Worm (Caenorhabditis elegans) whole organism, young adult: ENCODE data around the gene sto-1.

Experiments used
- B0336.3 ChIP-seq: fragments of 200-800 bp; sonication (Bioruptor generic); IDR thresholded peaks from 2 replicates; pipeline ENCODE4 v1.3.6; 2022; ENCODE audit warnings: missing genetic modification characterization, missing compliant biosample characterization
- C17E4.6 ChIP-seq: fragments of 200-800 bp; sonication (Bioruptor generic); IDR thresholded peaks from 2 replicates; pipeline ENCODE4 v1.3.6; 2022; ENCODE audit warnings: missing genetic modification reagents, missing genetic modification characterization, missing compliant biosample characterization
- F22D6.2 ChIP-seq: sonication (generic microtip); optimal IDR thresholded peaks from 2 replicates; lab custom pipeline; 2016; ENCODE audit warnings: mild to moderate bottlenecking, missing genetic modification characterization, missing compliant biosample characterization
- F49E8.2 ChIP-seq: sonication (generic microtip); optimal IDR thresholded peaks from 3 replicates; lab custom pipeline; 2017; ENCODE audit warnings: missing genetic modification characterization, mild to moderate bottlenecking, missing compliant biosample characterization, antibody characterized with exemption, moderate library complexity; ENCODE audit not compliant: insufficient read depth
- F52B5.7 ChIP-seq: sonication (generic microtip); optimal IDR thresholded peaks from 2 replicates; lab custom pipeline; 2016; ENCODE audit warnings: mild to moderate bottlenecking, missing genetic modification characterization, missing compliant biosample characterization
- F55B11.4 ChIP-seq: sonication (generic microtip); optimal IDR thresholded peaks from 2 replicates; lab custom pipeline; 2016; ENCODE audit warnings: missing compliant biosample characterization, missing genetic modification characterization, borderline replicate concordance; ENCODE audit not compliant: insufficient read depth
- K11D2.4 ChIP-seq: fragments of 200-800 bp; sonication (Bioruptor generic); IDR thresholded peaks from 2 replicates; pipeline ENCODE4 v1.3.6; 2022; ENCODE audit warnings: missing genetic modification reagents, missing genetic modification characterization, missing compliant biosample characterization
- T26A5.8 ChIP-seq: sonication (generic microtip); optimal IDR thresholded peaks from 2 replicates; lab custom pipeline; 2016; ENCODE audit warnings: missing genetic modification characterization, missing compliant biosample characterization
- Y53G8AR.9 ChIP-seq: fragments of 200-800 bp; sonication (Bioruptor generic); conservative IDR thresholded peaks from 2 replicates; pipeline ENCODE4 v1.3.6; 2022; ENCODE audit warnings: missing genetic modification reagents, missing genetic modification characterization, missing compliant biosample characterization
- Y95B8A.8 ChIP-seq: fragments of 200-800 bp; sonication (Bioruptor generic); IDR thresholded peaks from 2 replicates; pipeline ENCODE4 v1.3.6; 2022; ENCODE audit warnings: missing genetic modification reagents, missing genetic modification characterization, missing compliant biosample characterization
- ZK185.1 ChIP-seq: sonication (generic microtip); optimal IDR thresholded peaks from 2 replicates; lab custom pipeline; 2016; ENCODE audit warnings: mild to moderate bottlenecking, missing genetic modification characterization, missing compliant biosample characterization; ENCODE audit not compliant: poor library complexity, severe bottlenecking
- akir-1 ChIP-seq: fragments of 200-800 bp; sonication (Bioruptor generic); optimal IDR thresholded peaks from 2 replicates; lab custom pipeline; 2018; ENCODE audit warnings: mild to moderate bottlenecking, missing genetic modification characterization, moderate library complexity, missing compliant biosample characterization
- cebp-1 ChIP-seq, 2 experiments: fragments of 200-800 bp in 1 of 2; sonication (Bioruptor generic) in 1 of 2; sonication (generic microtip) in 1 of 2; IDR thresholded peaks in 1 of 2; optimal IDR thresholded peaks in 1 of 2; 2 replicates each; pipeline versions ENCODE4 v1.3.6 to Lab custom; 2017 to 2022; ENCODE audit warnings: missing compliant biosample characterization in 2 of 2, missing genetic modification characterization in 2 of 2, mild to moderate bottlenecking in 1 of 2, missing genetic modification reagents in 1 of 2, moderate library complexity in 1 of 2
- ceh-100 ChIP-seq: fragments of 200-800 bp; sonication (Bioruptor generic); IDR thresholded peaks from 2 replicates; pipeline ENCODE4 v1.3.6; 2022; ENCODE audit warnings: missing genetic modification reagents, missing genetic modification characterization, missing compliant biosample characterization
- ceh-58 ChIP-seq: fragments of 200-800 bp; sonication (Bioruptor generic); IDR thresholded peaks from 2 replicates; pipeline ENCODE4 v1.3.6; 2022; ENCODE audit warnings: missing genetic modification characterization, missing compliant biosample characterization
- chd-7 ChIP-seq: sonication (generic microtip); optimal IDR thresholded peaks from 2 replicates; lab custom pipeline; 2016; ENCODE audit warnings: mild to moderate bottlenecking, missing genetic modification characterization, moderate library complexity, missing compliant biosample characterization
- die-1 ChIP-seq: sonication (generic microtip); optimal IDR thresholded peaks from 2 replicates; lab custom pipeline; 2016; ENCODE audit warnings: missing genotype, mild to moderate bottlenecking, missing genetic modification characterization, missing compliant biosample characterization
- efl-1 ChIP-seq: fragments of 150-350 bp; optimal IDR thresholded peaks from 2 replicates; lab custom pipeline; 2014; ENCODE audit warnings: missing biosample characterization, missing genetic modification reagents, missing genetic modification characterization
- egl-44 ChIP-seq: fragments of 200-800 bp; sonication (Bioruptor generic); IDR thresholded peaks from 2 replicates; pipeline ENCODE4 v1.3.6; 2022; ENCODE audit warnings: missing genetic modification reagents, missing genetic modification characterization, missing compliant biosample characterization
- egrh-3 ChIP-seq: fragments of 200-800 bp; sonication (Bioruptor generic); IDR thresholded peaks from 2 replicates; pipeline ENCODE4 v1.3.6; 2022; ENCODE audit warnings: missing genetic modification reagents, missing genetic modification characterization, missing compliant biosample characterization
- ets-4 ChIP-seq: fragments of 200-800 bp; sonication (Bioruptor generic); optimal IDR thresholded peaks from 2 replicates; lab custom pipeline; 2018; ENCODE audit warnings: mild to moderate bottlenecking, missing genetic modification characterization, missing compliant biosample characterization
- gei-17 ChIP-seq: fragments of 200-800 bp; sonication (Bioruptor generic); optimal IDR thresholded peaks from 2 replicates; lab custom pipeline; 2018; ENCODE audit warnings: mild to moderate bottlenecking, missing genetic modification characterization, missing compliant biosample characterization
- hmg-1.2 ChIP-seq: fragments of 200-800 bp; sonication (Bioruptor generic); IDR thresholded peaks from 2 replicates; pipeline ENCODE4 v1.3.6; 2022; ENCODE audit warnings: missing genetic modification reagents, missing genetic modification characterization, missing compliant biosample characterization
- hmg-20 ChIP-seq: fragments of 200-800 bp; sonication (Bioruptor generic); IDR thresholded peaks from 2 replicates; pipeline ENCODE4 v1.3.6; 2022; ENCODE audit warnings: missing genetic modification reagents, missing genetic modification characterization, missing compliant biosample characterization
- hrde-1 ChIP-seq: sonication (generic microtip); optimal IDR thresholded peaks from 2 replicates; lab custom pipeline; 2016; ENCODE audit warnings: missing genetic modification characterization, mild to moderate bottlenecking, missing compliant biosample characterization, moderate library complexity, missing genotype, missing genetic modification reagents, borderline replicate concordance
- let-607 ChIP-seq, 2 experiments: fragments of 200-800 bp in 1 of 2; sonication (Bioruptor generic) in 1 of 2; sonication (generic microtip) in 1 of 2; optimal IDR thresholded peaks; 2 replicates each; lab custom pipeline; 2016 to 2018; ENCODE audit warnings: mild to moderate bottlenecking in 2 of 2, missing compliant biosample characterization in 2 of 2, missing genetic modification characterization in 2 of 2, moderate library complexity in 2 of 2, missing genotype in 1 of 2
- lin-54 ChIP-seq: fragments of 200-800 bp; sonication (Bioruptor generic); optimal IDR thresholded peaks from 2 replicates; lab custom pipeline; 2018; ENCODE audit warnings: mild to moderate bottlenecking, missing genetic modification characterization, missing compliant biosample characterization
- lir-1 ChIP-seq: fragments of 200-800 bp; sonication (Bioruptor generic); conservative IDR thresholded peaks from 2 replicates; pipeline ENCODE4 v1.3.6; 2022; ENCODE audit warnings: missing genetic modification reagents, missing genetic modification characterization, missing compliant biosample characterization
- madf-10 ChIP-seq: sonication (generic microtip); optimal IDR thresholded peaks from 2 replicates; lab custom pipeline; 2016; ENCODE audit warnings: mild to moderate bottlenecking, missing genetic modification characterization, missing compliant biosample characterization
- mcd-1 ChIP-seq: fragments of 200-800 bp; sonication (Bioruptor generic); IDR thresholded peaks from 2 replicates; pipeline ENCODE4 v1.3.6; 2022; ENCODE audit warnings: missing genetic modification reagents, missing genetic modification characterization, missing compliant biosample characterization
- mel-28 ChIP-seq: sonication (generic microtip); optimal IDR thresholded peaks from 2 replicates; lab custom pipeline; 2016; ENCODE audit warnings: borderline replicate concordance, mild to moderate bottlenecking, missing genetic modification characterization, missing compliant biosample characterization
- mes-4 ChIP-seq: sonication (generic microtip); optimal IDR thresholded peaks from 2 replicates; lab custom pipeline; 2016; ENCODE audit warnings: missing genotype, missing genetic modification characterization, missing compliant biosample characterization
- mxl-1 ChIP-seq: sonication (generic microtip); optimal IDR thresholded peaks from 2 replicates; lab custom pipeline; 2016; ENCODE audit warnings: missing genetic modification characterization, missing compliant biosample characterization
- nfya-1 ChIP-seq: sonication (generic microtip); optimal IDR thresholded peaks from 2 replicates; lab custom pipeline; 2017; ENCODE audit warnings: antibody characterized with exemption, missing compliant biosample characterization, missing genetic modification characterization, borderline replicate concordance; ENCODE audit not compliant: insufficient read depth
- nhr-80 ChIP-seq: sonication (generic microtip); optimal IDR thresholded peaks from 2 replicates; lab custom pipeline; 2016; ENCODE audit warnings: missing genetic modification characterization, missing compliant biosample characterization
- unc-130 ChIP-seq: sonication (generic microtip); optimal IDR thresholded peaks from 2 replicates; lab custom pipeline; 2016; ENCODE audit warnings: missing genetic modification reagents, missing genetic modification characterization, missing compliant biosample characterization
- unc-62 ChIP-seq: fragments of 150-350 bp; optimal IDR thresholded peaks from 2 replicates; lab custom pipeline; 2014; ENCODE audit warnings: missing biosample characterization, missing genetic modification reagents, missing genetic modification characterization
- zfh-2 ChIP-seq: fragments of 200-800 bp; sonication (Bioruptor generic); conservative IDR thresholded peaks from 2 replicates; pipeline ENCODE4 v1.3.6; 2022; ENCODE audit warnings: missing genetic modification reagents, missing genetic modification characterization, missing compliant biosample characterization
- ztf-22 ChIP-seq: fragments of 200-800 bp; sonication (Bioruptor generic); optimal IDR thresholded peaks from 2 replicates; lab custom pipeline; 2018; ENCODE audit warnings: mild to moderate bottlenecking, missing genetic modification characterization, moderate library complexity, missing compliant biosample characterization
- ztf-28 ChIP-seq: fragments of 200-800 bp; sonication (Bioruptor generic); IDR thresholded peaks from 2 replicates; pipeline ENCODE4 v1.3.6; 2022; ENCODE audit warnings: missing genetic modification reagents, missing genetic modification characterization, missing compliant biosample characterization
- ztf-3 ChIP-seq: fragments of 200-800 bp; sonication (Bioruptor generic); optimal IDR thresholded peaks from 2 replicates; lab custom pipeline; 2018; ENCODE audit warnings: mild to moderate bottlenecking, missing genetic modification characterization, missing compliant biosample characterization

sto-1 gene

DNA sequence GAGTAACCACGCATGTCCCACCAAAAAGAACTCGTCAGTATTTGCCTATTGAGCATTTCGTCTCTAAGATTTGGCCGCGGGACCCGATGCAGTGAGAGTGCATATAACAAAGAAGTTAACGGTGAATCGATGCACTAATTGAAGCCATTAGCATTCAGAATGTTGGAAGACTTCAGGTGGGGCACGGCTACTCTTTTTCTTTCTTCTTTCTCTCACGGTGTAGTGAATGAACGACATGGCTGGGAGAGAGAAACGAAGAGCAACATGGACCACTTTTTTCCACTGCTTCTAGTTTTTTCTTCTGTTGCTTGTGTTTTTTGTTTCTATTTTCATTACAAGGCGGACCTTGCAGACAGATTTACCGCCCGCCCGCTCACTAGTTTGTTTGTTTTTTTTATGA is 21.5 kb upstream of the sto-1 start:
- no peak for TF ChIP-seq F22D6.2 (tag; lab: Kevin White, UChicago)
- TF ChIP-seq hmg-20: no peak
- TF ChIP-seq nhr-80 (tag; lab: Kevin White, UChicago): no peak
- no peak for TF ChIP-seq ZK185.1 (tag; lab: Kevin White, UChicago)
- no peak for TF ChIP-seq hrde-1 (tag; lab: Kevin White, UChicago)

DNA sequence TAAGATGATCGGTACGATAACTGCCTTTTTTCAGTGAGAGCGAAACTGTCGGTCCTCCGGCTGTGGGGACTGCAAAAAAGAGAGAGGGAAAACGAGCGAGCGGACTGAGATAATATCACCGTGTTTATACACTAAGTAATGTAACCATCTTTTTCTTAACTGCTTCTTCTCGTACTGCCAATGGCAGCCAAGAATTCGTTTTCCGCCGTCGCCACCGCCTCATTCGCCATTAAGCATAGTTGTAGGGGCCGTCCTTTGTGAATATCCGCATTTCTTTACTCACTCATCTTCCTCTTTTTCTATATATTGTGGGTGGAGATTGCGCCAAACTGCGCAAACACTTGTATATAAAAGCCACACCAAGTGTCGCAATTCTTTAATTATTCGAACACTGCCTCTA is 16.1 kb upstream of the sto-1 start, which contains the start of gene col-174:
Gene col-174, plus strand, starts transcription at position 301 of the 400 bp plus-strand sequence.
- TF ChIP-seq madf-10 (no peak), B0336.3 (GFP tag; lab: Robert Waterston, UW) (no peak), unc-62 (GFP tag; lab: Kevin White, UChicago) (no peak), hmg-1.2 (no peak), let-607 (tag; optimal IDR thresholded peaks at IDR 0.05; lab: Kevin White, UChicago) (no peak), C17E4.6 (GFP tag; lab: Robert Waterston, UW) (no peak), ZK185.1 (tag; lab: Kevin White, UChicago) (no peak), ceh-58 (GFP tag; lab: Robert Waterston, UW) (no peak), Y95B8A.8 (no peak), nfya-1 (no peak)
- TF ChIP-seq, all 124 proteins: peak for 0

DNA sequence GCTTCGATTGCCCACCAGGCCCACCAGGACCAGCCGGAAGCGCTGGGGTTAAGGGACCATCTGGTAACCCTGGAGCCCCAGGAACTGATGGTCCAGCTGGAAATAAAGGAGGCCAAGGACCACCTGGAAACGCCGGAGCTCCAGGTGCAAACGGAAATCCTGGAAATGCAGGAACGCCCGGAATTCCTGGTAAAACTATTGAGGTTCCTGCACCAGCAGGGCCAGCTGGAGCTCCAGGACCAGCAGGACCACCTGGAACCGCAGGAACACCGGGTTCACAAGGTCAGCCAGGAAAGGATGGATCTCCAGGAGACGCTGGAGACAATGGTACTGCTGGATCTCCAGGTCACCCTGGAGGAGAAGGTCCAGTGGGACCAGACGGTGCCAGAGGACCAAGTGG is 14.9 kb upstream of the sto-1 start:
- TF ChIP-seq ceh-58 (GFP tag; lab: Robert Waterston, UW) (no peak), ztf-3 (GFP tag; lab: Kevin White, UChicago) (no peak), ceh-100 (GFP tag; lab: Robert Waterston, UW) (no peak), Y53G8AR.9 (GFP tag; lab: Robert Waterston, UW) (0 out of 2 replicates have a peak, but pooled peaks have one; percentile 46), zfh-2 (GFP tag; lab: Robert Waterston, UW) (peak; percentile 82), egrh-3 (GFP tag; lab: Robert Waterston, UW) (peak; percentile 60; the same call in 1 of the 2 replicates)

DNA sequence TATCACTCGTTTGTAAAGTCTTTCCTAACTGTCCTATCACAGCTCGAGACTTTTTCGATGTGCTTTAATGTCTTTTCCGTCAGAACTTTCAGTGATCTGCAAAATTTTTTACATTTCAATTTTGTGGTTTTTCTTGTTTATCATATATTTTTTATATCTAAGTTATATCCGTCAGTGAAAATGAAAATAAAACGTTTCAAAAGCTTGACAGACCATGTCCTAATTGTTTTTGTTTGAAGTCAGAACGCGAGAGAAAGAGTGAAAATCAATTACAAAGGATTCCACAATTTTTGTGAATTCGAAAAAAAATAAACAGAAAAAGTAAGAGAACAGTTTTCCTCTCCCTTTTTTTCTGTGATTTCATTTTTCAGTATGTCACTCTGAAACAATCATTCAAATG is 14.5 kb upstream of the sto-1 start, which contains the start of gene F46C8.1:
Gene F46C8.1, plus strand, starts transcription at position 301 of the 400 bp plus-strand sequence.
- TF ChIP-seq mes-4 (tag; lab: Kevin White, UChicago) (no peak), C17E4.6 (GFP tag; lab: Robert Waterston, UW) (no peak), T26A5.8 (tag; lab: Kevin White, UChicago) (no peak), akir-1 (GFP tag; lab: Kevin White, UChicago) (no peak), egrh-3 (GFP tag; lab: Robert Waterston, UW) (no peak), Y95B8A.8 (no peak), unc-130 (GFP tag; lab: Kevin White, UChicago) (no peak), K11D2.4 (no peak), gei-17 (GFP tag; lab: Kevin White, UChicago) (no peak), F49E8.2 (no peak)

DNA sequence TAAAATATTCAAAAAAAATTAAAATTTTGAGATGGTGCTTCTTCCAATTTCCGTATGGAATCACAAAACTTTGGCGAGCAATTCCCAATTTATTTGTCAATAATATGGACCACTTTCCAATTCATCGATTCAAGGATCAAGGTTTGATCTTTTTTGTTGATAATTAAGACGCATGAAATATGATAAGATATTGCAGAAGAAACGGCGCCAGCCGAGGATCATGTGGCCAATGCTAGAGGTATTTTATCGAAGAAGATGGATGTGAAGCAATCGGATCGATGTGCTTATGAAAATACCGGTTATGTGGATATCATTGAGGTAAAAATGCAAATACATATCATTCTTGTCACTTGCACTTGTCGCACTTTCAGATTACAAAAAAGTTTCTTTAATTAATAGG is 12.2 kb upstream of the sto-1 start:
- TF ChIP-seq ceh-58 (GFP tag; lab: Robert Waterston, UW) (no peak), egl-44 (GFP tag; lab: Robert Waterston, UW) (no peak), F55B11.4 (no peak), madf-10 (no peak), ztf-28 (no peak), mcd-1 (GFP tag; lab: Robert Waterston, UW) (no peak), mxl-1 (tag; lab: Kevin White, UChicago) (no peak), ets-4 (no peak), ztf-22 (GFP tag; lab: Kevin White, UChicago) (no peak), zfh-2 (GFP tag; lab: Robert Waterston, UW) (no peak), lir-1 (GFP tag; lab: Robert Waterston, UW) (no peak), efl-1 (no peak), cebp-1 (GFP tag; IDR thresholded peaks at IDR 0.05; lab: Robert Waterston, UW) (no peak), cebp-1 (tag; optimal IDR thresholded peaks at IDR 0.05; lab: Kevin White, UChicago) (no peak), F52B5.7 (tag; lab: Kevin White, UChicago) (no peak), lin-54 (GFP tag; lab: Kevin White, UChicago) (no peak), die-1 (tag; lab: Kevin White, UChicago) (no peak), K11D2.4 (no peak), chd-7 (tag; lab: Kevin White, UChicago) (no peak), mel-28 (tag; lab: Kevin White, UChicago) (no peak)
